Fruit fly (Drosophila melanogaster) Kc167 (cell line): Measurements from ENCODE around the gene Arp10.

Experiments
- Myc ChIP-seq: fragments of >200 bp; optimal IDR thresholded peaks from 2 replicates; lab custom pipeline; 2017; ENCODE audit warnings: missing external identifiers
- Sin3A ChIP-seq: fragments of >200 bp; optimal IDR thresholded peaks from 2 replicates; lab custom pipeline; 2018; ENCODE audit warnings: missing external identifiers
- h ChIP-seq: fragments of >200 bp; optimal IDR thresholded peaks from 3 replicates; lab custom pipeline; 2018; ENCODE audit warnings: missing external identifiers
- insv ChIP-seq: fragments of >200 bp; optimal IDR thresholded peaks from 3 replicates; lab custom pipeline; 2018; ENCODE audit warnings: missing external identifiers
- psq ChIP-seq: fragments of >200 bp; optimal IDR thresholded peaks from 2 replicates; lab custom pipeline; 2017; ENCODE audit warnings: missing external identifiers

DNA sequence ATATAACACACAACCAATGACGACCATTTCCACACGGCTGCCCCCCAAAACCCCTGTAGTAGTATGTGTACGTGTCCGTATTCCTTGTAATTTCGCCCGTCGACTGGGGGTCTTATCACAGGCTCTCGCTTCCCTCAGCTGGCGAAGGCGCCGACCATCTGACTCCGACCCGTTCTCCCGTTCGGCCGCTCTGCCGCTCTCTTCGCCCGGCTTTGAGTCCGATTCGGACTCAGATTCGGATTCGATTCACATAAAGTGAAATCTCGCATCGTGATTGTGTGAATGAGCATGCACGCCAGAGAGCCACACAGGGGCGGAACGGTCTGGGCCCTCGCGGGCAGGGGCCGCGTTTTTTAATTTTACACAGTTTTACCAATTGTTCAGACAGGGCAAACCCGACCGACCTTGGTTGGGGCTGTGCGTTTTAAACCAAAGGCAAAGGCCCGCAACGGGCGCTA, 19.7 kb upstream of the Arp10 start:
- TF ChIP-seq Sin3A (lab: Kevin White, UChicago) = no peak
- TF ChIP-seq psq = no peak
- TF ChIP-seq Myc (lab: Kevin White, UChicago) = no peak
- TF ChIP-seq h (lab: Kevin White, UChicago) = no peak
- TF ChIP-seq insv (lab: Kevin White, UChicago) = no peak
